Fruit fly (Drosophila melanogaster) whole organism, embryonic: ENCODE data around the gene CG6216.

Experiments
- Abd-B ChIP-seq: fragments of 200-800 bp; sonication (Bioruptor generic); optimal IDR thresholded peaks from 2 replicates; lab custom pipeline; 2018; ENCODE audit warnings: missing biosample characterization, mild to moderate bottlenecking, missing genetic modification characterization, moderate library complexity
- Atf3 ChIP-seq: fragments of 200-800 bp; sonication (Bioruptor generic); optimal IDR thresholded peaks from 3 replicates; lab custom pipeline; 2016; ENCODE audit warnings: missing biosample characterization, missing genetic modification characterization
- BEAF-32 ChIP-seq: fragments of 200-800 bp; sonication (Bioruptor generic); optimal IDR thresholded peaks from 3 replicates; lab custom pipeline; 2017; ENCODE audit warnings: missing biosample characterization, missing genetic modification characterization, mild to moderate bottlenecking, moderate library complexity, missing genetic modification reagents
- CG10321 ChIP-seq: fragments of 200-800 bp; sonication (Bioruptor generic); IDR thresholded peaks from 2 replicates; pipeline ENCODE4 v1.3.6; 2022; ENCODE audit warnings: missing biosample characterization, missing genetic modification characterization
- CG11456 ChIP-seq: fragments of 200-800 bp; sonication (Bioruptor generic); IDR thresholded peaks from 3 replicates; pipeline ENCODE4 v1.3.6; 2022; ENCODE audit warnings: missing biosample characterization, missing genetic modification characterization
- CG11696 ChIP-seq: fragments of 200-800 bp; sonication (Bioruptor generic); IDR thresholded peaks from 2 replicates; pipeline ENCODE4 v1.3.6; 2022; ENCODE audit warnings: missing biosample characterization, missing genetic modification characterization
- CG12219 ChIP-seq: fragments of 200-800 bp; sonication (Bioruptor generic); optimal IDR thresholded peaks from 3 replicates; lab custom pipeline; 2018; ENCODE audit warnings: missing biosample characterization, mild to moderate bottlenecking, missing genetic modification characterization
- CG12769 ChIP-seq: fragments of 200-800 bp; sonication (Bioruptor generic); optimal IDR thresholded peaks from 2 replicates; lab custom pipeline; 2019; ENCODE audit warnings: missing biosample characterization, mild to moderate bottlenecking, missing genetic modification characterization, moderate library complexity
- CG14710 ChIP-seq: fragments of 200-800 bp; sonication (Bioruptor generic); optimal IDR thresholded peaks from 3 replicates; lab custom pipeline; 2019; ENCODE audit warnings: missing biosample characterization, mild to moderate bottlenecking, missing genetic modification characterization, moderate library complexity
- CG14860 ChIP-seq: fragments of 200-800 bp; sonication (Bioruptor generic); IDR thresholded peaks from 3 replicates; pipeline ENCODE4 v1.3.6; 2022; ENCODE audit warnings: missing biosample characterization, missing genetic modification characterization; ENCODE audit not compliant: partially characterized antibody
- CG17359 ChIP-seq: fragments of 200-800 bp; sonication (Bioruptor generic); optimal IDR thresholded peaks from 3 replicates; lab custom pipeline; 2018; ENCODE audit warnings: missing biosample characterization, mild to moderate bottlenecking, missing genetic modification characterization, moderate library complexity
- CG2116 ChIP-seq: fragments of 200-800 bp; sonication (Bioruptor generic); optimal IDR thresholded peaks from 3 replicates; lab custom pipeline; 2018; ENCODE audit warnings: missing biosample characterization, mild to moderate bottlenecking, missing genetic modification characterization
- CG2712 ChIP-seq: fragments of 200-800 bp; optimal IDR thresholded peaks from 3 replicates; lab custom pipeline; 2019; ENCODE audit warnings: missing biosample characterization, mild to moderate bottlenecking, missing genetic modification characterization, moderate library complexity
- CG3065 ChIP-seq: fragments of 200-800 bp; sonication (Bioruptor generic); optimal IDR thresholded peaks from 2 replicates; lab custom pipeline; 2016; ENCODE audit warnings: missing biosample characterization, missing genetic modification characterization
- CG31365 ChIP-seq: fragments of 200-800 bp; sonication (Bioruptor generic); optimal IDR thresholded peaks from 2 replicates; lab custom pipeline; 2018; ENCODE audit warnings: missing biosample characterization, mild to moderate bottlenecking, missing genetic modification characterization
- CG7271 ChIP-seq: fragments of 200-800 bp; sonication (Bioruptor generic); optimal IDR thresholded peaks from 2 replicates; lab custom pipeline; 2018; ENCODE audit warnings: missing biosample characterization, mild to moderate bottlenecking, missing genetic modification characterization, moderate library complexity
- CG7745 ChIP-seq: fragments of 200-800 bp; sonication (Bioruptor generic); optimal IDR thresholded peaks from 2 replicates; lab custom pipeline; 2018; ENCODE audit warnings: missing biosample characterization, mild to moderate bottlenecking, missing genetic modification characterization, moderate library complexity
- CG7839 ChIP-seq: fragments of 200-800 bp; sonication (Bioruptor generic); optimal IDR thresholded peaks from 3 replicates; lab custom pipeline; 2018; ENCODE audit warnings: missing biosample characterization, mild to moderate bottlenecking, missing genetic modification characterization, moderate library complexity
- CG8388 ChIP-seq: fragments of 200-800 bp; sonication (Bioruptor generic); optimal IDR thresholded peaks from 2 replicates; lab custom pipeline; 2019; ENCODE audit warnings: missing biosample characterization, mild to moderate bottlenecking, missing genetic modification characterization, moderate library complexity
- CG9437 ChIP-seq: fragments of 200-800 bp; sonication (Bioruptor generic); optimal IDR thresholded peaks from 2 replicates; lab custom pipeline; 2018; ENCODE audit warnings: missing biosample characterization, mild to moderate bottlenecking, missing genetic modification characterization
- CrebB ChIP-seq: fragments of 200-800 bp; sonication (Bioruptor generic); optimal IDR thresholded peaks from 3 replicates; lab custom pipeline; 2018; ENCODE audit warnings: missing biosample characterization, mild to moderate bottlenecking, missing genetic modification characterization
- Dll ChIP-seq: fragments of 200-800 bp; sonication (Bioruptor generic); IDR thresholded peaks from 4 replicates; pipeline ENCODE4 v1.3.6; 2022; ENCODE audit warnings: missing biosample characterization, missing genetic modification characterization; ENCODE audit not compliant: partially characterized antibody
- Dref ChIP-seq: fragments of 200-800 bp; sonication (Bioruptor generic); IDR thresholded peaks from 2 replicates; pipeline ENCODE4 v1.3.6; 2022; ENCODE audit warnings: missing biosample characterization, missing genetic modification characterization
- E2f2 ChIP-seq: fragments of 200-800 bp; sonication (Bioruptor generic); IDR thresholded peaks from 2 replicates; pipeline ENCODE4 v1.3.6; 2022; ENCODE audit warnings: missing biosample characterization, missing genetic modification characterization
- Elba2 ChIP-seq: fragments of 200-800 bp; sonication (Bioruptor generic); optimal IDR thresholded peaks from 3 replicates; lab custom pipeline; 2016; ENCODE audit warnings: missing biosample characterization, missing genetic modification characterization
- Gug ChIP-seq: fragments of 200-800 bp; sonication (Bioruptor generic); IDR thresholded peaks from 4 replicates; pipeline ENCODE4 v1.3.6; 2022; ENCODE audit warnings: missing biosample characterization, missing genetic modification characterization
- HLHmδ ChIP-seq: fragments of 200-800 bp; sonication (Bioruptor generic); optimal IDR thresholded peaks from 2 replicates; lab custom pipeline; 2018; ENCODE audit warnings: missing biosample characterization, mild to moderate bottlenecking, missing genetic modification characterization, moderate library complexity
- Hmr ChIP-seq: fragments of 200-800 bp; sonication (Bioruptor generic); optimal IDR thresholded peaks from 3 replicates; lab custom pipeline; 2017; ENCODE audit warnings: mild to moderate bottlenecking, missing biosample characterization, missing genetic modification reagents, missing genetic modification characterization
- Jarid2 ChIP-seq: fragments of 200-800 bp; sonication (Bioruptor generic); optimal IDR thresholded peaks from 3 replicates; lab custom pipeline; 2017; ENCODE audit warnings: mild to moderate bottlenecking, missing biosample characterization, missing genetic modification reagents, missing genetic modification characterization
- Oli ChIP-seq: fragments of 200-800 bp; sonication (Bioruptor generic); optimal IDR thresholded peaks from 2 replicates; lab custom pipeline; 2018; ENCODE audit warnings: missing biosample characterization, mild to moderate bottlenecking, missing genetic modification characterization, moderate library complexity
- PHDP ChIP-seq: fragments of 200-800 bp; sonication (Bioruptor generic); optimal IDR thresholded peaks from 3 replicates; lab custom pipeline; 2018; ENCODE audit warnings: missing biosample characterization, mild to moderate bottlenecking, missing genetic modification characterization, moderate library complexity
- Ravus ChIP-seq: fragments of 200-800 bp; sonication (Bioruptor generic); IDR thresholded peaks from 2 replicates; pipeline ENCODE4 v1.3.6; 2022; ENCODE audit warnings: missing biosample characterization, missing genetic modification characterization
- Sox102F ChIP-seq: fragments of 200-800 bp; sonication (Bioruptor generic); optimal IDR thresholded peaks from 2 replicates; lab custom pipeline; 2018; ENCODE audit warnings: missing biosample characterization, mild to moderate bottlenecking, missing genetic modification characterization, moderate library complexity
- Xrp1 ChIP-seq: fragments of 200-800 bp; sonication (Bioruptor generic); IDR thresholded peaks from 2 replicates; pipeline ENCODE4 v1.3.6; 2022; ENCODE audit warnings: missing biosample characterization, missing genetic modification characterization
- chn ChIP-seq: fragments of 200-800 bp; sonication (Bioruptor generic); optimal IDR thresholded peaks from 2 replicates; lab custom pipeline; 2016; ENCODE audit warnings: missing biosample characterization, missing genetic modification characterization
- dmrt99B ChIP-seq: fragments of 200-800 bp; sonication (Bioruptor generic); optimal IDR thresholded peaks from 2 replicates; lab custom pipeline; 2018; ENCODE audit warnings: missing biosample characterization, mild to moderate bottlenecking, missing genetic modification characterization, moderate library complexity
- dysf ChIP-seq: fragments of 200-800 bp; sonication (Bioruptor generic); IDR thresholded peaks from 3 replicates; pipeline ENCODE4 v1.3.6; 2022; ENCODE audit warnings: missing biosample characterization, missing genetic modification characterization
- ems ChIP-seq: fragments of 200-800 bp; sonication (Bioruptor generic); optimal IDR thresholded peaks from 3 replicates; lab custom pipeline; 2016; ENCODE audit warnings: missing biosample characterization, missing genetic modification characterization
- ewg ChIP-seq: fragments of 200-800 bp; sonication (Bioruptor generic); optimal IDR thresholded peaks from 3 replicates; lab custom pipeline; 2017; ENCODE audit warnings: mild to moderate bottlenecking, missing biosample characterization, missing genetic modification reagents, missing genetic modification characterization
- maf-S ChIP-seq: fragments of 200-800 bp; sonication (Bioruptor generic); optimal IDR thresholded peaks from 2 replicates; lab custom pipeline; 2016; ENCODE audit warnings: missing biosample characterization, missing genetic modification characterization
- nerfin-1 ChIP-seq: fragments of 200-800 bp; sonication (Bioruptor generic); optimal IDR thresholded peaks from 3 replicates; lab custom pipeline; 2019; ENCODE audit warnings: missing biosample characterization, mild to moderate bottlenecking, missing genetic modification characterization, moderate library complexity
- slbo ChIP-seq: fragments of 200-800 bp; sonication (Bioruptor generic); IDR thresholded peaks from 2 replicates; pipeline ENCODE4 v1.3.6; 2022; ENCODE audit warnings: missing biosample characterization, missing genetic modification characterization
- sna ChIP-seq: fragments of 200-800 bp; sonication (Bioruptor generic); IDR thresholded peaks from 2 replicates; pipeline ENCODE4 v1.3.6; 2022; ENCODE audit warnings: missing biosample characterization, missing genetic modification characterization; ENCODE audit not compliant: partially characterized antibody
- stwl ChIP-seq: fragments of 200-800 bp; sonication (Bioruptor generic); optimal IDR thresholded peaks from 3 replicates; lab custom pipeline; 2018; ENCODE audit warnings: missing biosample characterization, mild to moderate bottlenecking, missing genetic modification characterization, moderate library complexity
- toy ChIP-seq: fragments of 200-800 bp; sonication (Bioruptor generic); IDR thresholded peaks from 2 replicates; pipeline ENCODE4 v1.3.6; 2022; ENCODE audit warnings: missing biosample characterization, missing genetic modification characterization
- unpg ChIP-seq: fragments of 200-800 bp; sonication (Bioruptor generic); optimal IDR thresholded peaks from 3 replicates; lab custom pipeline; 2018; ENCODE audit warnings: missing biosample characterization, mild to moderate bottlenecking, missing genetic modification characterization, moderate library complexity
- vnd ChIP-seq: fragments of 200-800 bp; sonication (Bioruptor generic); IDR thresholded peaks from 3 replicates; pipeline ENCODE4 v1.3.6; 2022; ENCODE audit warnings: missing biosample characterization, missing genetic modification characterization; ENCODE audit not compliant: partially characterized antibody
- wor ChIP-seq: fragments of 200-800 bp; sonication (Bioruptor generic); IDR thresholded peaks from 2 replicates; pipeline ENCODE4 v1.3.6; 2022; ENCODE audit warnings: missing biosample characterization, missing genetic modification characterization
- z ChIP-seq: fragments of 200-800 bp; sonication (Bioruptor generic); IDR thresholded peaks from 3 replicates; pipeline ENCODE4 v1.3.6; 2022; ENCODE audit warnings: missing biosample characterization, missing genetic modification characterization

CG6216 gene

dm6 chr3L:11148478-11149251 is 1.9 kb downstream of the CG6216 start (continued):
- TF ChIP-seq PHDP (tag; lab: Kevin White, UChicago) (peak; percentile 38), Ravus (GFP tag; lab: Robert Waterston, UW) (no peak), Gug (GFP tag; lab: Robert Waterston, UW) (no peak), wor (GFP tag; lab: Robert Waterston, UW) (peak; percentile 24; the same call in 1 of the 2 replicates), z (GFP tag; lab: Robert Waterston, UW) (no peak), CG2116 (GFP tag; lab: Kevin White, UChicago) (no peak), chn (GFP tag; lab: Kevin White, UChicago) (no peak), ems (GFP tag; lab: Kevin White, UChicago) (peak; percentile 3), Hmr (GFP tag; lab: Kevin White, UChicago) (no peak), CG9437 (peak; percentile 35), Atf3 (GFP tag; lab: Kevin White, UChicago) (no peak), CG3065 (no peak), dysf (GFP tag; lab: Robert Waterston, UW) (peak; percentile 70), CG10321 (no peak), Abd-B (peak; percentile 6), E2f2 (GFP tag; lab: Robert Waterston, UW) (no peak), Xrp1 (GFP tag; lab: Robert Waterston, UW) (0 out of 2 replicates have a peak, but pooled peaks have one; percentile 49), CG8388 (GFP tag; lab: Kevin White, UChicago) (peak; percentile 55), Dref (GFP tag; lab: Robert Waterston, UW) (no peak), vnd (no peak), dmrt99B (tag; lab: Kevin White, UChicago) (peak; percentile 59), ewg (GFP tag; lab: Kevin White, UChicago) (peak; percentile 5), Dll (GFP tag; lab: Robert Waterston, UW) (no peak), CG2712 (peak; percentile 70), CrebB (tag; lab: Kevin White, UChicago) (no peak), CG14860 (GFP tag; lab: Robert Waterston, UW) (no peak), slbo (no peak), CG12219 (GFP tag; lab: Kevin White, UChicago) (no peak), sna (GFP tag; lab: Robert Waterston, UW) (no peak), Elba2 (no peak), CG7745 (tag; lab: Kevin White, UChicago) (no peak), Oli (peak; percentile 53), CG11696 (GFP tag; lab: Robert Waterston, UW) (no peak), CG7271 (no peak), Sox102F (GFP tag; lab: Kevin White, UChicago) (peak; percentile 67), CG31365 (tag; lab: Kevin White, UChicago) (no peak), HLHmδ (GFP tag; lab: Kevin White, UChicago) (no peak), CG12769 (tag; lab: Kevin White, UChicago) (peak; percentile 48), maf-S (GFP tag; lab: Kevin White, UChicago) (no peak), stwl (no peak), CG17359 (peak; percentile 68), Jarid2 (no peak), unpg (GFP tag; lab: Kevin White, UChicago) (peak; percentile 54), BEAF-32 (GFP tag; lab: Kevin White, UChicago) (no peak), nerfin-1 (no peak), toy (no peak), CG14710 (tag; lab: Kevin White, UChicago) (peak; percentile 62), CG7839 (tag; lab: Kevin White, UChicago) (peak; percentile 45), CG11456 (GFP tag; lab: Robert Waterston, UW) (no peak)
